Fruit fly (Drosophila melanogaster): ENCODE data around the gene CG14260.

Gene CG14260

DNA sequence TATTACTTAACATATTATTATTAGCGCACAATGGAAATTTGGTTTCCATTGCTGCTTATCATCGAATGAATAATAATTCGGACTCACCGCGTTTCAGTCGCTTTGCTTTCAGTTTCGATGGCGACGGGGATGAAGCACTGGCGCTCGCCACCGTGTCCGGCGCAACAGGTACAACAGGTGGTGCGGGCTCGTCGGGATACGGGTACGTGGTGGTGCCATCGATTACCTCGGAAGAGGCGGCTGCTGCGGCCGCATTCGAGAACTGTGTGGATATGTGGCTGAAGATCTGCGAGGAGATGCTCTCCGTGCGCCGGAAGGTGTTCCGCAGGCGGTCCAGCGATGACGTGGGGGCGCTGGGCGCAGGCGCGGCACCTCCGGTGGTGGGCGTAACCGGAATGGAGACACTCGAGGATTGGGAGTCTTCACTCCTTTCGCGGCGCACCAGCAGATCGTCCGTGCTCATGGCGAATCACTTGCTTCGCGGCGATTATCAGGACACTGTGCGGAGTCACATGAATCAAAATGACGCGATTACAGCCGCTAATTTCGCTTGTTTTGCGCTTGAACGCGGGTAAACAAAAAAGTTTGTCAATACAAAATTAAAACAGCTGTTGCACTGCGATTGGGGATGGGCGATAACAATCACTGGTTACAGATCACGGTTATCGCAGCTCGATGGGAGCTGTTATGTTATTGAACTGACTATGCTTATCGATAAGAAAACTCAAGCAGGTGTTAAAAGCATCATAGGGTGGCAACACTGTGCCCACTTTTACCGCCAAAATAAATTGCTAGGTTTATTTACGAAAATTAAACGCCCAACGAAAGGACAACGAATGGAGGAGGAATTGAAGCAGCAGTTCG lies 26.6 kb upstream of the CG14260 start, which contains the start of the genes CG31064 and PolA2 (continued):
- TF ChIP-seq MTF-1 (GFP tag; optimal IDR thresholded peaks at IDR 0.05; ENCODE audit: borderline replicate concordance) (no peak), ken (GFP tag; IDR thresholded peaks at IDR 0.05) (no peak), Neu2 (GFP tag; optimal IDR thresholded peaks at IDR 0.05; ENCODE audit: borderline replicate concordance) (no peak), CG2202 (tag; optimal IDR thresholded peaks at IDR 0.05) (no peak), pros (GFP tag; optimal IDR thresholded peaks at IDR 0.05) (no peak), CG4282 (GFP tag; optimal IDR thresholded peaks at IDR 0.05) (no peak), CG31365 (tag; optimal IDR thresholded peaks at IDR 0.05) (no peak), CG18764 (GFP tag; optimal IDR thresholded peaks at IDR 0.05) (no peak), H2.0 (GFP tag; IDR thresholded peaks at IDR 0.05) (no peak), btn (GFP tag; optimal IDR thresholded peaks at IDR 0.05) (no peak), Nf-YA (GFP tag; IDR thresholded peaks at IDR 0.05) (no peak), CG10274 (GFP tag; optimal IDR thresholded peaks at IDR 0.05) (no peak), ttk (GFP tag; IDR thresholded peaks at IDR 0.05) (no peak), Six4 (GFP tag; optimal IDR thresholded peaks at IDR 0.05) (no peak), CHES-1-like (GFP tag; optimal IDR thresholded peaks at IDR 0.05) (peak; percentile 29), CG2129 (GFP tag; IDR thresholded peaks at IDR 0.05; ENCODE audit: partially characterized antibody) (no peak), zfh2 (GFP tag; optimal IDR thresholded peaks at IDR 0.05) (no peak), Dfd (GFP tag; optimal IDR thresholded peaks at IDR 0.05) (no peak), Sin3A (optimal IDR thresholded peaks at IDR 0.05) (peak; percentile 66), dimm (GFP tag; IDR thresholded peaks at IDR 0.05) (no peak), en (GFP tag; optimal IDR thresholded peaks at IDR 0.05) (no peak), amos (GFP tag; IDR thresholded peaks at IDR 0.05; ENCODE audit: partially characterized antibody) (peak; percentile 81), CG17829 (tag; optimal IDR thresholded peaks at IDR 0.05) (no peak), CG32772 (GFP tag; IDR thresholded peaks at IDR 0.05) (no peak), B-H2 (GFP tag; optimal IDR thresholded peaks at IDR 0.05) (no peak), CG15514 (GFP tag; optimal IDR thresholded peaks at IDR 0.05) (peak; percentile 88)

DNA sequence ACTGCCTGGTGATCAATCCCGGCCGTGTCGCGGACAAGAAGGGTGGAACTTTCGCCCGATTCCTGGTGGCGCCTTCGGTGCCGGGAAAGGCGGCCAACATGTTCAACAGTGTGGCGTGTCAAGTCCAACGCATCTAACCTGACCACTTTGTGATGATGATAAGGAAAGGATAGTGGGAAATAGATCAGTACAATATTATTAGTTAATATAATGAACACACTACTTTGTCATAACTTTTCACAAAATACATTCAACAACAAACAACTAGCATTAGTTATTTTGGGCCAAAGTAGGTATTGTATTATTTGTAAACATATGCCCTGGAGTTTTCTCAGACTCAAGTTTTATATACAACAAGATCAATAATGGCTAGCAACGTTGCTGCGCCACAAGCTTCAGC lies 24.3 kb upstream of the CG14260 start, which contains the start of gene CG17991:
TSS of gene CG17991 (plus strand) at position 301 of the 400 bp plus-strand sequence.
- TF ChIP-seq oc (tag; optimal IDR thresholded peaks at IDR 0.05) (no peak), fd64A (GFP tag; optimal IDR thresholded peaks at IDR 0.05) (no peak), run (tag; optimal IDR thresholded peaks at IDR 0.05) (no peak), CG13775 (GFP tag; optimal IDR thresholded peaks at IDR 0.05) (no peak), Lhr (GFP tag; optimal IDR thresholded peaks at IDR 0.05) (no peak), pita (GFP tag; optimal IDR thresholded peaks at IDR 0.05) (no peak), emc (GFP tag; optimal IDR thresholded peaks at IDR 0.05) (no peak), CG7987 (GFP tag; optimal IDR thresholded peaks at IDR 0.05) (no peak), stwl (tag; optimal IDR thresholded peaks at IDR 0.05) (no peak), row (GFP tag; IDR thresholded peaks at IDR 0.05) (no peak), bowl (GFP tag; IDR thresholded peaks at IDR 0.05) (no peak), Tbp (GFP tag; optimal IDR thresholded peaks at IDR 0.05) (no peak), Lpt (GFP tag; optimal IDR thresholded peaks at IDR 0.05) (no peak)

DNA sequence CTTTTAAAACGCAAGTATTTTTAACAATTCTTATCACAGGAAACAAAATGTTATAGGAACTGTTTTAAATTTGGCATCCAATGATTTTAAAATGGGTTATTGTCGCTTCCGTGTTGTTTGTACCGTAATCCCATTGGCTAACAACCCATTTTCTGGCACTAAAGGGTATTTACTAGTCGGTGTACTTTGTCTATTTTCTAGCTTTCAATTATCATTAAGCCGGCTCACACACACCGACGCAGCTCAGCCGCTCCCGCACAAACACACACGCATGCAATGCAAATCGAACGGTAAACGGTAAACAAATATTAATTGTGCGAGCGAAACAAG lies 20.9 kb upstream of the CG14260 start:
- peak; percentile 9 for TF ChIP-seq CG15601 (tag; optimal IDR thresholded peaks at IDR 0.05)
- TF ChIP-seq CG17328 (GFP tag; IDR thresholded peaks at IDR 0.05): peak; percentile 42; the same call in 1 of the 2 replicates
- TF ChIP-seq ci (GFP tag; IDR thresholded peaks at IDR 0.05): 0 out of 3 replicates have a peak, but pooled peaks have one; percentile 16
- no peak for TF ChIP-seq phol (tag; optimal IDR thresholded peaks at IDR 0.05)
- TF ChIP-seq Asciz (GFP tag; optimal IDR thresholded peaks at IDR 0.05): no peak
- TF ChIP-seq sens (GFP tag): peak; percentile 82
- TF ChIP-seq hkb (optimal IDR thresholded peaks at IDR 0.05): no peak
- 0 out of 2 replicates have a peak, but pooled peaks have one; percentile 18 for TF ChIP-seq hkb (GFP tag; IDR thresholded peaks at IDR 0.05)
- no peak for TF ChIP-seq ems (GFP tag; optimal IDR thresholded peaks at IDR 0.05)
- peak; percentile 26; the same call in 2 of the 3 replicates for TF ChIP-seq row (GFP tag; IDR thresholded peaks at IDR 0.05)
- TF ChIP-seq tin (GFP tag; optimal IDR thresholded peaks at IDR 0.05): no peak
- peak; percentile 97 for TF ChIP-seq D19A (tag; optimal IDR thresholded peaks at IDR 0.05)
- TF ChIP-seq Myb (GFP tag; optimal IDR thresholded peaks at IDR 0.05): no peak
